Fruit fly (Drosophila melanogaster): ENCODE measurements around the gene CG13014.

DNA sequence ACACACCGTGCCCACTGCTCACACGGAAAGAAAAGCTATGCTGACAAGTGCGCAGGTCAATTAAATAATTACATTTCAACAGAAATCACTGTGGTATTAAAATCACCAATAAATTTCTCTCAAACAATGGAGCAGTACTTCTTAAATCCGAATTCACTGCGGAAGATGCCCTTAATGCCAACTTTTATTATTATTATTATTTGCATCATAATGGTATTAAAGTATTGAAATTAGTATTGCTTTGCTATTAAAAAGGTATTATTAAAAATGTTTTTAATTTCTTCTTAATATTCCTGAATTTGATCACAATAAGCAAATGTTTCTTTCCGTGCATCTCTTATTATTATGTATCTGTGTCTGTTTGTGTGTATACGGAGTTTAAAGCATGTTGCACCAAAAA lies 7.7 kb upstream of the CG13014 start:
- TF ChIP-seq CG4496 (GFP tag; IDR thresholded peaks at IDR 0.05) (no peak), CG10348 (GFP tag; IDR thresholded peaks at IDR 0.05) (no peak), fd96Ca (GFP tag; IDR thresholded peaks at IDR 0.05) (no peak), Ets98B (GFP tag; IDR thresholded peaks at IDR 0.05) (no peak), CG9948 (tag; optimal IDR thresholded peaks at IDR 0.05) (peak; percentile 22), EcR (GFP tag; optimal IDR thresholded peaks at IDR 0.05) (no peak), Snoo (tag; optimal IDR thresholded peaks at IDR 0.05) (no peak), gl (tag; optimal IDR thresholded peaks at IDR 0.05) (no peak), rn (GFP tag; IDR thresholded peaks at IDR 0.05) (no peak), D1 (tag; optimal IDR thresholded peaks at IDR 0.05) (no peak), Pif1A (GFP tag; optimal IDR thresholded peaks at IDR 0.05) (no peak)
